Worm (Caenorhabditis elegans): Measurements from ENCODE around the gene Y9C12A.1.

Gene Y9C12A.1

DNA sequence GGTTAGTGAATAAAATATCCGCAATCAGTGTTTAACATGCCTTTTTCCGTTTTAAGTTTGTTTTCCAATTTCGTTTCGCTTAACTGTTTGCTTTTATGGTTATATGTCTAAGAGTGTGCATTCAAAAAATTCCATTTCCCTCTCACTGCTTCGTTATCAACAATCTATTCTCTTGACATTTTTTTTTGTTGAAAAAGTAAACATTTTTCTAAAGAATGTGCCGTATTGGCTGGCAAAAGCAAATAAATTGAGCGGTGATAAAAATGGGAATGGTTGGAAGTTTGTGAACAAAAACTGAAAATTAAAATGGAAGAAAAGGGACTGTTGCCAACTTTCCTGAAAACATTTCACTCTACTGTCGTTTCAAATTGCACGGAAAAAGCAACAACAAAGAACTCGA is 31.0 kb downstream of the Y9C12A.1 start:
- TF ChIP-seq ets-4 (tag; optimal IDR thresholded peaks at IDR 0.05), result no peak
- TF ChIP-seq sdc-2 (tag; optimal IDR thresholded peaks at IDR 0.05), result no peak
- no peak for TF ChIP-seq pat-9 (tag; optimal IDR thresholded peaks at IDR 0.05)
- no peak for TF ChIP-seq fkh-6 (tag; optimal IDR thresholded peaks at IDR 0.05)
- no peak for TF ChIP-seq ceh-9 (tag; optimal IDR thresholded peaks at IDR 0.05)
- no peak for TF ChIP-seq unc-86 (tag; optimal IDR thresholded peaks at IDR 0.05)
- no peak for TF ChIP-seq nfya-1 (tag; optimal IDR thresholded peaks at IDR 0.05)
- TF ChIP-seq hlh-6 (tag; optimal IDR thresholded peaks at IDR 0.05), result no peak
- TF ChIP-seq ceh-34 (tag; optimal IDR thresholded peaks at IDR 0.05), result no peak
- TF ChIP-seq nhr-11 (tag; optimal IDR thresholded peaks at IDR 0.05), result no peak

ce11 chrX:646493-646892 is 36.1 kb downstream of the Y9C12A.1 start:
- TF ChIP-seq mec-3 (tag; optimal IDR thresholded peaks at IDR 0.05; ENCODE audit: borderline replicate concordance) (no peak), zip-5 (tag; optimal IDR thresholded peaks at IDR 0.05) (no peak), ahr-1 (tag; optimal IDR thresholded peaks at IDR 0.05) (no peak), pqm-1 (tag; optimal IDR thresholded peaks at IDR 0.05) (no peak), T23F11.4 (GFP tag; optimal IDR thresholded peaks at IDR 0.05) (no peak), unc-3 (GFP tag; conservative IDR thresholded peaks at IDR 0.05) (no peak), unc-3 (tag; optimal IDR thresholded peaks at IDR 0.05) (no peak), hlh-6 (tag; optimal IDR thresholded peaks at IDR 0.05) (no peak)

- TF ChIP-seq ceh-22 (tag; optimal IDR thresholded peaks at IDR 0.05), result no peak
- TF ChIP-seq K02D7.2 (tag; optimal IDR thresholded peaks at IDR 0.05), result no peak
- TF ChIP-seq fkh-10 (GFP tag; optimal IDR thresholded peaks at IDR 0.05), result no peak
- TF ChIP-seq pag-3 (tag; optimal IDR thresholded peaks at IDR 0.05; ENCODE audit: borderline replicate concordance), result no peak
- TF ChIP-seq syd-9 (tag; optimal IDR thresholded peaks at IDR 0.05), result no peak
- TF ChIP-seq elt-4 (tag; optimal IDR thresholded peaks at IDR 0.05), result no peak
- TF ChIP-seq unc-86 (tag; optimal IDR thresholded peaks at IDR 0.05), result no peak
- no peak for TF ChIP-seq ceh-6 (GFP tag; optimal IDR thresholded peaks at IDR 0.05)
- no peak for TF ChIP-seq C38D4.7 (GFP tag; optimal IDR thresholded peaks at IDR 0.05)
- no peak for TF ChIP-seq ttx-3 (tag; optimal IDR thresholded peaks at IDR 0.05)
- TF ChIP-seq eyg-1 (tag; optimal IDR thresholded peaks at IDR 0.05), result no peak
- no peak for TF ChIP-seq ceh-34 (tag; optimal IDR thresholded peaks at IDR 0.05)
- no peak for TF ChIP-seq madf-2 (tag; optimal IDR thresholded peaks at IDR 0.05)
- no peak for TF ChIP-seq ceh-9 (tag; optimal IDR thresholded peaks at IDR 0.05)
- no peak for TF ChIP-seq ama-1 (optimal IDR thresholded peaks at IDR 0.05)
These were observed 37.0 kb downstream of the Y9C12A.1 start for ce11 chrX:645589-645988.

DNA sequence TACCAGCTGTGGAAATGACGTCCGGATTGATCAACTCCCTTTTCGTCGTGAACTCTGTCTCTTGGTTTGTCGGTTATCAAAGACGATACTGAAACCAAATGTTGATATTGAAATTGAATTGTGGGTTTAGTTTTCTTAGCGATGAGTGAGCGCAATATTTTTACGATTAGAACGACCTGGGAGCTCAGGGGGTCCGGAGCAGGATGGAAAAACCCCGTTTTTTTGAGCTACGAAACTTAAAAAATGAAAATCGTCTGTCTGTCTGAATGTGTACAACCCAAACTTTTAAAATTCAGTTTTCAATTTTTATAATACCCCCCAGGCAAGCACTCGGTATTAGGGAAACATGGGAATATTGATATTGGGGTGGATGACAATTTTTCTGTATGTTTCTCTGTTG is 39.8 kb downstream of the Y9C12A.1 start:
- TF ChIP-seq elt-2 (tag; optimal IDR thresholded peaks at IDR 0.05) (no peak), gmeb-2 (tag; optimal IDR thresholded peaks at IDR 0.05) (no peak), ceh-30 (tag; optimal IDR thresholded peaks at IDR 0.05) (no peak)

- TF ChIP-seq pqm-1 (tag; optimal IDR thresholded peaks at IDR 0.05), result no peak
- TF ChIP-seq hlh-6 (tag; optimal IDR thresholded peaks at IDR 0.05), result no peak
- TF ChIP-seq ama-1 (optimal IDR thresholded peaks at IDR 0.05), result no peak
- no peak for TF ChIP-seq ceh-45 (GFP tag; IDR thresholded peaks at IDR 0.05)
- no peak for TF ChIP-seq hlh-15 (tag; optimal IDR thresholded peaks at IDR 0.05)
- TF ChIP-seq ceh-24 (tag; optimal IDR thresholded peaks at IDR 0.05), result no peak
- TF ChIP-seq zip-5 (tag; optimal IDR thresholded peaks at IDR 0.05), result no peak
- TF ChIP-seq pat-9 (tag; optimal IDR thresholded peaks at IDR 0.05), result no peak
- TF ChIP-seq tbx-2 (tag; optimal IDR thresholded peaks at IDR 0.05), result no peak
- no peak for TF ChIP-seq K09A11.1 (tag; optimal IDR thresholded peaks at IDR 0.05; ENCODE audit: insufficient read depth)
- no peak for TF ChIP-seq fkh-10 (GFP tag; optimal IDR thresholded peaks at IDR 0.05)
- TF ChIP-seq che-1 (tag; optimal IDR thresholded peaks at IDR 0.05), result no peak
- TF ChIP-seq ceh-18 (tag; optimal IDR thresholded peaks at IDR 0.05), result no peak
- no peak for TF ChIP-seq pha-2 (tag; optimal IDR thresholded peaks at IDR 0.05)
- TF ChIP-seq ceh-19 (GFP tag; optimal IDR thresholded peaks at IDR 0.05), result no peak
- no peak for TF ChIP-seq hlh-13 (GFP tag; optimal IDR thresholded peaks at IDR 0.05)
These were observed 41.2 kb downstream of the Y9C12A.1 start, which contains the start of gene M6.11 for ce11 chrX:641440-641839. M6.11 (minus strand) TSS chrX:641540.
